Worm (Caenorhabditis elegans): ENCODE results near the gene atz-1.
A peak's percentile ranks its signal among the peaks of the same experiment; 100 is the strongest.

Gene atz-1

ce11 chrIV:12389951-12390350, 14.0 kb upstream of the atz-1 start, which contains the start of gene spe-45:
spe-45 (minus strand) TSS chrIV:12390095.
- TF ChIP-seq aly-2 (tag; optimal IDR thresholded peaks at IDR 0.05) (no peak), ama-1 (optimal IDR thresholded peaks at IDR 0.05) (no peak), lin-15B (tag; optimal IDR thresholded peaks at IDR 0.05) (no peak), lin-39 (tag; optimal IDR thresholded peaks at IDR 0.05) (no peak), egl-27 (tag; optimal IDR thresholded peaks at IDR 0.05) (no peak), egl-5 (tag; optimal IDR thresholded peaks at IDR 0.05) (no peak), mdl-1 (tag; optimal IDR thresholded peaks at IDR 0.05) (no peak), lsy-12 (tag; optimal IDR thresholded peaks at IDR 0.05) (no peak), skn-1 (tag; optimal IDR thresholded peaks at IDR 0.05) (no peak), fkh-2 (tag; optimal IDR thresholded peaks at IDR 0.05) (no peak), ceh-28 (tag; optimal IDR thresholded peaks at IDR 0.05) (no peak), fos-1 (tag; optimal IDR thresholded peaks at IDR 0.05) (no peak), unc-62 (GFP tag; optimal IDR thresholded peaks at IDR 0.05) (no peak), sea-2 (GFP tag; optimal IDR thresholded peaks at IDR 0.05) (no peak), nhr-237 (tag; optimal IDR thresholded peaks at IDR 0.05) (no peak), ztf-4 (tag; optimal IDR thresholded peaks at IDR 0.05) (no peak), nfya-1 (tag; optimal IDR thresholded peaks at IDR 0.05; ENCODE audit: insufficient read depth) (no peak), hmg-11 (tag; optimal IDR thresholded peaks at IDR 0.05) (no peak), nhr-25 (tag; optimal IDR thresholded peaks at IDR 0.05) (no peak)

ce11 chrIV:12385061-12385460, 9.1 kb upstream of the atz-1 start, which contains the start of gene F28D1.6:
F28D1.6 (minus strand) TSS chrIV:12385161.
- no peak for TF ChIP-seq pqm-1 (tag; optimal IDR thresholded peaks at IDR 0.05)
- TF ChIP-seq hmg-11 (tag; optimal IDR thresholded peaks at IDR 0.05): no peak
- TF ChIP-seq egl-27 (tag; optimal IDR thresholded peaks at IDR 0.05): no peak
- no peak for TF ChIP-seq tbx-2 (tag; optimal IDR thresholded peaks at IDR 0.05)
- no peak for TF ChIP-seq aly-2 (tag; optimal IDR thresholded peaks at IDR 0.05)
- no peak for TF ChIP-seq ZK546.5 (tag; optimal IDR thresholded peaks at IDR 0.05)
- TF ChIP-seq nhr-77 (tag; optimal IDR thresholded peaks at IDR 0.05): no peak
- no peak for TF ChIP-seq unc-39 (tag; optimal IDR thresholded peaks at IDR 0.05)
- TF ChIP-seq nhr-11 (tag; optimal IDR thresholded peaks at IDR 0.05): no peak
- TF ChIP-seq snpc-4 (tag; optimal IDR thresholded peaks at IDR 0.05): no peak
- TF ChIP-seq fkh-2 (tag; optimal IDR thresholded peaks at IDR 0.05): no peak
- TF ChIP-seq unc-62 (GFP tag; optimal IDR thresholded peaks at IDR 0.05): no peak
- no peak for TF ChIP-seq zag-1 (tag; optimal IDR thresholded peaks at IDR 0.05)
- TF ChIP-seq mdl-1 (tag; optimal IDR thresholded peaks at IDR 0.05): no peak
- no peak for TF ChIP-seq nhr-43 (tag; optimal IDR thresholded peaks at IDR 0.05; ENCODE audit: poor library complexity, severe bottlenecking)
- TF ChIP-seq ceh-82 (tag; optimal IDR thresholded peaks at IDR 0.05): no peak
- no peak for TF ChIP-seq lin-15B (tag; optimal IDR thresholded peaks at IDR 0.05)
- TF ChIP-seq elt-2 (tag; optimal IDR thresholded peaks at IDR 0.05): no peak
- no peak for TF ChIP-seq ztf-4 (tag; optimal IDR thresholded peaks at IDR 0.05)

ce11 chrIV:12382864-12383263, 6.9 kb upstream of the atz-1 start, which contains the start of gene thn-2:
thn-2 (plus strand) TSS chrIV:12383170.
- TF ChIP-seq nhr-67 (tag; optimal IDR thresholded peaks at IDR 0.05): no peak
- TF ChIP-seq elt-2 (tag; optimal IDR thresholded peaks at IDR 0.05): peak; percentile 26

- TF ChIP-seq egl-27 (tag; optimal IDR thresholded peaks at IDR 0.05) (no peak), unc-39 (tag; optimal IDR thresholded peaks at IDR 0.05) (no peak), ztf-4 (tag; optimal IDR thresholded peaks at IDR 0.05) (no peak), mml-1 (tag; optimal IDR thresholded peaks at IDR 0.05) (no peak), ztf-11 (tag; optimal IDR thresholded peaks at IDR 0.05) (no peak), fkh-10 (GFP tag; optimal IDR thresholded peaks at IDR 0.05) (no peak), lin-15B (tag; optimal IDR thresholded peaks at IDR 0.05) (no peak), ceh-82 (tag; optimal IDR thresholded peaks at IDR 0.05) (no peak), lsy-12 (tag; optimal IDR thresholded peaks at IDR 0.05) (no peak), nhr-11 (tag; optimal IDR thresholded peaks at IDR 0.05) (no peak), nfya-1 (tag; optimal IDR thresholded peaks at IDR 0.05; ENCODE audit: insufficient read depth) (no peak)
Measured at ce11 chrIV:12379784-12380183, 3.9 kb upstream of the atz-1 start, which contains the start of gene thn-1. thn-1 (plus strand) TSS chrIV:12380084.

- peak; percentile 72 for TF ChIP-seq elt-2 (tag; optimal IDR thresholded peaks at IDR 0.05)
- peak; percentile 76 for TF ChIP-seq pqm-1 (tag; optimal IDR thresholded peaks at IDR 0.05)
- no peak for TF ChIP-seq fkh-10 (GFP tag; optimal IDR thresholded peaks at IDR 0.05)
Measured at ce11 chrIV:12378919-12379318, 3.0 kb upstream of the atz-1 start.

Measured in whole organism, L3 larva.